Fruit fly (Drosophila melanogaster): Measurements from ENCODE around the gene CG11983.

Gene CG11983

DNA sequence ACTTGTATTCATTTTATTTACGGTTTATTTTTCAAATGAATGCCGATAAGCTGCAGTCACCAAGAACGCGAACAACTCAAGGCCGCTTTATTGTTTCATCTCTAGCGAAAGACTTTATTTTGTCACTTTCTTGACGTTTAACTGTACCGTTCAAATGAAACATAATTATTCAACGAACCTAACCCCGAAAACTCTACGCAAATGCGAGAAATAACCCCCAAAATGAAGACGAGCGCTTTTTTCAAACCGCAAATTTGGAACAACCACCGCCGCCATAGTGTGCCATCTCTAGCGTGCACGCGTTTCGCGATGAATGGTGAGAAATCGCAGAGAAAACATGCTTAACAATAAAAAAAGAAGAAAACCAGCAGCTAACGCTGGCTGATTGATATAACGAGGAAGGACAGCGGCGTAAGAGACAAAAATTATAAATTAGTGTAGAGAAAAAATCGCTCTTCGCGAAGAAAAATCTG is 23.5 kb upstream of the CG11983 start, which contains the start of gene CG11970 (continued):
- TF ChIP-seq CG10366 (GFP tag; IDR thresholded peaks at IDR 0.05) (peak; percentile 26; the same call in 1 of the 2 replicates), Dek (tag; optimal IDR thresholded peaks at IDR 0.05) (peak; percentile 1), Nf-YC (tag; optimal IDR thresholded peaks at IDR 0.05) (peak; percentile 44), CG31441 (GFP tag; IDR thresholded peaks at IDR 0.05) (no peak), lmd (GFP tag; IDR thresholded peaks at IDR 0.05) (peak; percentile 9; the same call in 1 of the 2 replicates), CG7786 (GFP tag; optimal IDR thresholded peaks at IDR 0.05) (peak; percentile 11), Dll (GFP tag; IDR thresholded peaks at IDR 0.05; ENCODE audit: partially characterized antibody) (peak; percentile 71), CG7745 (tag; optimal IDR thresholded peaks at IDR 0.05) (no peak), Hr3 (GFP tag; optimal IDR thresholded peaks at IDR 0.05) (peak; percentile 32), phol (tag; optimal IDR thresholded peaks at IDR 0.05) (peak; percentile 78), CG1024 (GFP tag; IDR thresholded peaks at IDR 0.05) (no peak), CG2889 (GFP tag; IDR thresholded peaks at IDR 0.05) (0 out of 3 replicates have a peak, but pooled peaks have one; percentile 30), gfzf (GFP tag; optimal IDR thresholded peaks at IDR 0.05) (peak; percentile 42), dati (GFP tag; IDR thresholded peaks at IDR 0.05) (no peak), grn (GFP tag; optimal IDR thresholded peaks at IDR 0.05) (no peak), lilli (GFP tag; optimal IDR thresholded peaks at IDR 0.05) (peak; percentile 56), dpn (GFP tag; optimal IDR thresholded peaks at IDR 0.05) (peak; percentile 51 to 61), unpg (GFP tag; optimal IDR thresholded peaks at IDR 0.05) (no peak), ems (GFP tag; optimal IDR thresholded peaks at IDR 0.05) (no peak), Chrac-16 (GFP tag; optimal IDR thresholded peaks at IDR 0.05) (peak; percentile 36), dysf (GFP tag; IDR thresholded peaks at IDR 0.05) (no peak; the same call in 2 of the 3 replicates), maf-S (GFP tag; optimal IDR thresholded peaks at IDR 0.05) (no peak), CG4404 (GFP tag; IDR thresholded peaks at IDR 0.05) (peak; percentile 40; the same call in 1 of the 2 replicates), Atf6 (GFP tag; IDR thresholded peaks at IDR 0.05) (no peak), Elba2 (GFP tag; optimal IDR thresholded peaks at IDR 0.05) (no peak), gcm (GFP tag; optimal IDR thresholded peaks at IDR 0.05) (no peak), CG10431 (GFP tag; optimal IDR thresholded peaks at IDR 0.05) (no peak), fd96Cb (tag; optimal IDR thresholded peaks at IDR 0.05) (no peak), psq (GFP tag; optimal IDR thresholded peaks at IDR 0.05) (no peak), Doc3 (GFP tag; IDR thresholded peaks at IDR 0.05; ENCODE audit: partially characterized antibody) (peak; percentile 60; the same call in 2 of the 3 replicates), hb (GFP tag; IDR thresholded peaks at IDR 0.05; ENCODE audit: partially characterized antibody) (no peak), exex (tag; optimal IDR thresholded peaks at IDR 0.05) (no peak), klu (GFP tag; IDR thresholded peaks at IDR 0.05) (no peak), fd64A (GFP tag; optimal IDR thresholded peaks at IDR 0.05) (no peak), CG33557 (GFP tag; optimal IDR thresholded peaks at IDR 0.05) (no peak), tll (GFP tag; optimal IDR thresholded peaks at IDR 0.05) (no peak), CG1792 (GFP tag; optimal IDR thresholded peaks at IDR 0.05) (no peak), Pdp1 (GFP tag; optimal IDR thresholded peaks at IDR 0.05) (peak; percentile 32 to 47), CG12219 (GFP tag; optimal IDR thresholded peaks at IDR 0.05) (no peak), CG32767 (GFP tag; IDR thresholded peaks at IDR 0.05) (no peak), sob (GFP tag; IDR thresholded peaks at IDR 0.05) (no peak), tup (GFP tag; optimal IDR thresholded peaks at IDR 0.05) (no peak), shn (GFP tag; optimal IDR thresholded peaks at IDR 0.05) (peak; percentile 34), Usf (GFP tag; optimal IDR thresholded peaks at IDR 0.05) (no peak), CG11456 (GFP tag; IDR thresholded peaks at IDR 0.05) (no peak), tgo (GFP tag; IDR thresholded peaks at IDR 0.05) (peak; percentile 19; the same call in 1 of the 3 replicates), CG6813 (GFP tag; optimal IDR thresholded peaks at IDR 0.05) (no peak), disco-r (GFP tag; optimal IDR thresholded peaks at IDR 0.05) (no peak), CG18262 (tag; optimal IDR thresholded peaks at IDR 0.05) (peak; percentile 37), Asciz (GFP tag; optimal IDR thresholded peaks at IDR 0.05) (no peak)

Measured in whole organism, embryonic.